Fruit fly (Drosophila melanogaster) S2 (cell line): Measurements from ENCODE around the gene ERR.

Source experiments
- CG8478 ChIP-seq: fragments of >200 bp; optimal IDR thresholded peaks from 2 replicates; lab custom pipeline; 2018
- CTCF ChIP-seq, 2 experiments: fragments of >200 bp; optimal IDR thresholded peaks; 2 replicates each; lab custom pipeline; 2018

Gene ERR

DNA sequence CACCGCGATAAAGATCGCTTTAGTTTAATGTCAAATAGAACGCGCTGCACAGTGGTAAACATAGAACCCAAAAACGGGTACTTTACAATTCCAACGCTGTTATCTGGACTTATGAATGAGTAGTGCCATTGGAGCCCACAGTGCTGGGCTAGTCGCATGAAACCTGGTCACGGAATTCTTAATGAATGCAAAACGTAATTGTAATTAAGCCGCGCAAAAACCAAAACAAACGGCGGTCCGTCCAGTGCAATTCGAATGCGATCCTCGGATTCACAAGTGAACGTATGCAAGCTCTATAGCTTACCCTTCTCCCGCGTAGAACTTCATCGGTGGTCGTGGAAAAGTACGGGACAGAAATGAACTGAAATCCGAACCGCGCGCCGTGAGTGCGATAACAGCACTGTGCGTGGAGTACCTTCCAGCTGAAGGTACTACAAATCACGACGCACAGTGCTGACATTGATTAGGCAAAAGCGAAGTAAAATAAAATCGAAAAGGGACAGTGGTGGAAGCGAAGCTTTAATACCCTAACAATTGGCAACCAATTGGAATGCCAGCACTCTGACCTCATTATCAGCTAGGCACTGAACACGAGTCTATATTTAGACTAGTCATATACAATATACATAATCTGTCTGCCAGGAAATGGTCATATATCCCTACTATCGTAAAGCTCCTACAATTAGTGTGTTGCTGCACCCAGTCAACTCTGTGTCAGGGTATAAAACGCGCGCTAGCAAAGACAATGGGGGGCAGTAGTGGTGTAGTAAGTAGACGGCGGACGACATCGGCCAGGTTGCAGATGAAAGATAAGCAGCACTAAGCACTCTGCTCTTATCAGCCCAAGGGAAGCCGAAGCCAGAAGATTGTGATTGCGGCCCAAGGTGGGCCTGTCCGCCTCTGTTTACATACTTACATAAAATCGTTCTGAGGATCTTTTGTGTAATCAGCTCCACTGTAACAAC lies 926 bp downstream of the ERR start:
- no peak for TF ChIP-seq CG8478 (lab: Kevin White, UChicago)
- no peak for TF ChIP-seq CTCF (optimal IDR thresholded peaks at IDR 0.05; lab: Kevin White, UChicago)

DNA sequence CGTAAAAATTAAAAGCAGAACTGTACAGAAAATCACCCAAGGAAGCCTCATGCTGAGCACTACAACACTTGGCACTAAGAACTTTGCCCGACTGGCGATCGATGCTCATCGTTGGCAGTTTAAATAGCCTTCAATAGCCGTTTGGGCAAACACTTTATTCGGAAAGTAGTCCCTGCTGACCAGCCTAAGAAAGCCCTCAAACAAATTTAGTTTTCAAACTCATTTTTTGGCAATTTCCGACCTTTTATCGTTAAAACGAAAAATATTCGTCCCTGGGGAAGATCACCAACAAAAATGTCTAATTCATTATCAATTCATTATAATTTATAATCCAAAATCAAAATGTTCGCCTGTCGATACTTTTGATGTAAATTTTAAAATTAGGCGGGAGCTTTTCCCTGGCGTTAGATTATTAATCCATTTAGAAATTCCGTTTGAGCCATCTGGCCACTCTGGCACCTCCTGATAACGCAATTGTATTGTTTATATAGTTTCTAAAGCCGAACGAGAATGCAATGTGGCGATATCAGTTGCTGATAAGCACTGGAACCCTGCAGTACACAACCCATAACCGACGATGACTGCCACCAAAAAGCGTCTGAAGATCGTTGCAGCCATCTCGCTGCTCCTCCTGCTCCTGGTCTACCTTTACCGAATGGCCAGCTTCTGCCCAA lies 5.9 kb downstream of the ERR start, which contains the start of the genes mthl7 and Uxs:
TSS of gene mthl7 (minus strand) at position 51 of the 674 bp plus-strand sequence.
TSS of gene Uxs (plus strand) at position 460 of the 674 bp plus-strand sequence.
- TF ChIP-seq CG8478 (lab: Kevin White, UChicago) (no peak), CTCF (optimal IDR thresholded peaks at IDR 0.05; lab: Kevin White, UChicago) (no peak)

DNA sequence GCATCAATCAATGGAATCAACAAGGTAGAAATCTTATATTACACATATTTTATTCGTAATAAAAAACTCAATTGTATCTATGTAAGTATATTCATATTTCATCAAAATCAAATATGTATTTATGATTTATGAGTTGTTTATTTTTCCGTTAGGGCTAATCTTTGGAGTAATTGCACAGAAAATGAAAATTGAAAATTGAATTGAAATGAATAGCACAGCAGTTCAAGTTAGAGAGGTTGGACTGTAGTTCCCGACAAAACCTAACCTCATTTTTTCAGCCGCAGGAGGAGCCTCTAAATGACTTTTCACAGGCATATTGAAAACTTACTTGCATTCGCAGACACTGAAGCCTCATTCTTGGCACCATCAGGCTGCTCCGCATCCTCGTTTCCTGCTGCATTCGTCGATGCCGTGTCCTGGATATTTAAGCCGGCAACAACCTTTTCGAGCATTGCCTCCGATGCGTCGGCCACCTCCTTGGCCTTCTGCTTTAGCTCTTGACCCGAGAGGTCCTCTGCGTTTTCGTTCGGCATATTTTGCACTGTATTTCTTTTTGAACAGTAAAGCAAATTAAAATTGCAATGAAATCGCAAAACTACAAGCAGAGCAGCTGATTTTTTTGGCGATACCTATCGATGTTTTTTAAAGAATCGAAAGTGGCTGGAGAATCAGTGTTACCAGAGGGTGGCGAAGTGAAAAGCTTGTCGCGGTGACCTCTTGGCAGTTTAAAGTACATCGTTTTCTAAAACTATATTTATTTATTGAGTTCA lies 8.5 kb downstream of the ERR start, which contains the start of gene Nmt:
TSS of gene Nmt (minus strand) at position 635 of the 770 bp plus-strand sequence.
- TF ChIP-seq CG8478 (lab: Kevin White, UChicago) (no peak), CTCF (optimal IDR thresholded peaks at IDR 0.05; lab: Kevin White, UChicago) (no peak)

DNA sequence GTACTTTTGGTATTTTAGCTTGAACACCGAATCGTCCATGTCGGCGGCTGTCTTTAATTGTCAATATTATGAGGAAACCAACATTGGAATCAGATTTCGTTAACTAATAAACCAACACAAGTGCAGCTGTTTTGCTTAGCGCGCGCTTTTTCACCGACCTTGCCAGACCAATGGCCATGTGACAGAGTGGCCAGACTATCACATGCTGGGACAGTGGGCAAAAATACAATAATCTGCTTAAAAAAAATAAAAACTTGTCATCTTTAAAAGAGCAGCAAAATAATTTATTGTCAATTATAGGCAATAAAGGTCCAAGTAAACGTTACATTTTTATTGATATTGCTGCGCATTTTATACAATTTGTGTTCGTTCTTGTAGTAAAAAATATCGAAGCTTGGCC lies 10.7 kb downstream of the ERR start, which contains the start of gene RecQ4:
TSS of gene RecQ4 (minus strand) at position 161 of the 400 bp plus-strand sequence.
- TF ChIP-seq CTCF (optimal IDR thresholded peaks at IDR 0.05; lab: Kevin White, UChicago) (no peak), CG8478 (lab: Kevin White, UChicago) (no peak)

DNA sequence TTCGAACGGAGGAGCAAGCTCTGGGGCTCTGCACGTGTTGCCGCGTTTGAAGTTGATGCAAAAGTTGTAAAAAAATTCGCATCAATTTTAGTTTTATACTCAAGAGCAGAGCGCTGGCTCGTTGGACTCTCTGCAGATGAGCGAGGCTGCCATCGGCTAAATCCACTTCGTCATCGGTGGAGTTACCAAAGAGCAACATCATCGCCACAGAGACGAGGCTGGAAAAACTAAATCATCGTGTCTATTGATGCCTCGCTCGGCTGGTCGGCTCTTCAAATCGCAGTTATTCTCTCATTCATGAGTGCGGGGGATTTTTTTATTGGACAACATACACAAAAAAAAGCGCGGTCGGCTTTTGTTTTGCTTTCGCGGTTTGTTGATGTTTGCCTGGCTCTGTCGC lies 21.0 kb downstream of the ERR start, which contains the start of gene CG13675:
TSS of gene CG13675 (minus strand) at position 83 of the 400 bp plus-strand sequence.
- no peak for TF ChIP-seq CTCF (optimal IDR thresholded peaks at IDR 0.05; lab: Kevin White, UChicago)
- no peak for TF ChIP-seq CG8478 (lab: Kevin White, UChicago)

DNA sequence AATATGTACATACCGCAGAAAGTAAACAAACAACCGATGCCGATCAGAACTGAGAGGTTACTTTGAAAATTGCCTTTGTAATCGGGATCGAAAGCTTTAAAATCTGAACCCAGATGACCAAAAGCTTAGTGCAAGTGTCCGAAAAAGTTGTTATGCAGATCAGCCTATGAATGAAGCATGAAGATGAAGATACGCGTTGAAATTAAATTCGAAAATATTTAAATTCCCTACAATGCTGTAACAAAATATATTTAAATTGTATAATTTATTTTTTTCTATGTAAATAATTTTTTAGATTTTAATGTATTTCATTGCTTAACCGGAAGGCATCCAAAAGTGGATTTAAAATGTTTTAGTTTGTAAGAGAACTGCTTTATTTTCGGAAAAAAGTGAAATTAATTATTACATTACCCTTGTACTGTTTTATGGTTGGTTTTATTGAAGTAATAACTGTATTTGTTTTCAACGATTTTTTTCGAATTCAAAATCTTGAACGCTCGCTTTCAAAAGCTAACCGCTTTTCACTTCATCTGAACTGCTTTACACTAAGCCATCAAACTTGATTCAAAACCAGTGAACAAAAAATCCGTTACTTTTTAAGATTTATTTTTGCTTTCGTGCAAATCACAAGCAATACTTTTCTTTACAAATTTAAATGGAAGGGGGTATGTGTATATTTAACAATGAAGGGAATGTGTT lies 26.6 kb downstream of the ERR start, which contains the start of gene CG43886:
TSS of gene CG43886 (minus strand) at position 51 of the 699 bp plus-strand sequence.
- TF ChIP-seq CTCF (optimal IDR thresholded peaks at IDR 0.05; lab: Kevin White, UChicago) (no peak), CG8478 (lab: Kevin White, UChicago) (no peak)

DNA sequence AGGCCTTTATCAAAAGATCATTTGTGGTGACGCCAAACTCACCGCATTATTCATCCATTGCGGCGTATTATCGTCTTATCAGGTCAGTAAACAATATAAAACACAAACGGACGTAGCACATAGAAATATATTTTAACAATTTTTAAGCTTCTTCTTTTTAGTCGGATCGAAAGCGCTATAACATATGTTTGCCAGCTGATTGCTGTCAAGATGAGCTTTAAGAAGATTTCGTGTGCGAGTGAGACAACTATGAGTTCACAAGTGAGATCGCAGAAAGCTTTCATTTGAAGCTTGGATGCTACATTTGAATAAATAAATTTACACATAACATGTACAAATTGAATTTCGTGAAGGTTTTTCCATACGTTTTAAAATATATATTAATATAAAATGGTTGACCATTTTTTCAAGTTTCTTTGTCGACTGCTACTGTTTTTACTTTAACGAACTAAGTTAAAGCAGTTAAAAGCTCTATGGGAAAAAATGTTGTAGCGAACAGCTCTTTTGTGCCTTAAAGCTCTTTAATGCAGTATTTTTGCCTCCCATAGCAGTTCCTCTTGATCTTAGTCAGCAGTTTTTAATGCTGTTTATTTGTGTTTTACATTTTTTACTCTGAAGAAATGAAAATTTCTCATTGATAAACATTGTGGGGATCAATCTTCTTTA lies 27.6 kb downstream of the ERR start, which contains the start of gene CG42445:
TSS of gene CG42445 (minus strand) at position 186 of the 666 bp plus-strand sequence.
- TF ChIP-seq CG8478 (lab: Kevin White, UChicago): no peak
- no peak for TF ChIP-seq CTCF (optimal IDR thresholded peaks at IDR 0.05; lab: Kevin White, UChicago)

DNA sequence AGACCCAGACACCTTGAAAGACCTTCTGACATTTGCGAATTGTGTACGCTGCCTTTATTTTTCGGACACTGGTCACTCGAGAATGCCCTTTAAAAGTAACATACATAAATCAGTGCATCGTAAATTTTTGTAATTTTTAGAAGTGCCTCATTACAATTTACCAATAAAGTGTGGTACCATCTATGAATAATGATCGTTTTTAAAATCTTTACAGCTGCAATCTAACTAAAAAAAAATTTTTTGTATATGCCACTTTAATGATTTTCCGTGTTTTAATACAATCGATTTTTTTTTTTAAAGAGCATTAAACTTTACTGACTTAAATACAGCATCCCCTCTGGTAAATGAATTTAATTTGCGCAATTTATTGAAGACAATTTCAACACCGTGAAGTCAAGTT lies 29.4 kb downstream of the ERR start:
- TF ChIP-seq CG8478 (lab: Kevin White, UChicago): no peak
- TF ChIP-seq CTCF (optimal IDR thresholded peaks at IDR 0.05; lab: Kevin White, UChicago): no peak

DNA sequence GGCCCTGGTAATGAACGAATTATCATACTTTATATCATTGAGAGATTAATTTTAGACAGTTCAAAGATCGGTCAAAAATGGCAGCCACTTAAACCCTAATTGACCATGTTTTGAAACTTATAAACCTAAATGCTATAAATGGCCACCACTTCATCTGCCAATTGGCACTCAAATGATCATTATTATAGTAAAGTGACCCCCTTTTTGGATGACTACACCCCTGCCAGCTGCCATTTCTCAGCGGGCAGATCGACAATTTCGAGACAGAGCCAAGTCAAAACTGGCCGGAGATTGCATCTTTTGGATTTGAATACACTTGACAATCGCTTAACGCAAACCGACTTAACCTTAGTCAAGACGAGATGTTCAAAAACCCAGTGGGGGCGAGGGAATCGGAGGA lies 30.3 kb downstream of the ERR start:
- TF ChIP-seq CG8478 (lab: Kevin White, UChicago) (no peak), CTCF (optimal IDR thresholded peaks at IDR 0.05; lab: Kevin White, UChicago) (no peak)

DNA sequence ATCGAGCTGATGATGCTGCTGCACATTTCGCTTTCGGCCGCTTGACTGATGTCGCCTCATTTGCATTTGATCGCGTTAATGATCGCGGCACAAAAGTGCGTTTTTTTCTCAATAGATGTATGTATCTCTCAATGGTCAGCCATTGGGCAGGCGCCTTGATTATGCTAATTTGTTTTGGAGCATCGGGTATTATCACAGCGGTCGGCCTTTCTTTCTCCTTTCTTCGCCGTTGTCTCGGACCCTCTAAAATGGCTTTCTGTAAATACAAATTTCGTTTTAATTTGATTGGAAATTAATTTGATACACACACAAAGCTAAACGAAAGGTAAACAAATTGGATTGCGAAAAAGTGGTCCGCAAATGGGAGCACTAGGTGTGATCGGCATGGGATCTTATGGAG lies 31.1 kb downstream of the ERR start:
- no peak for TF ChIP-seq CG8478 (lab: Kevin White, UChicago)

DNA sequence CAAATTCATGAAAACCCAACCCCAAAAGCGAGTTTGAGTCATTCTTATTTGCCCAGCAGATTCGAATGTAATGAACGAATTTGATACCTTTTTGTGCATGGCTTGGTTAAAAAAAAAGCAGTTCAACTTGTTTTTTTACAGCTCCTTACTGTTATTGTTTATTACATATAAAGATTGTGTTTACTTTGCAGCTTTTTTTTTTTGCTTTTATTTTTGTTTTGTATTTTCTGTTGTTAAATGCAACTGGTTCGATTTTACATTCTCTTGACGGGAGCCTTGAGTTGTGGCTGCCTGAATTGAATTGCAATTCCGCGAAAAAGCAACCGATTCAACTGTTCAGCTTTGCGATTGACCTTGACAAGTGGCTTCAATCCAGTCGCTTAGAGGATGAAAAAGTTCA lies 31.9 kb downstream of the ERR start:
- TF ChIP-seq CG8478 (lab: Kevin White, UChicago): no peak
- TF ChIP-seq CTCF (optimal IDR thresholded peaks at IDR 0.05; lab: Kevin White, UChicago): no peak

DNA sequence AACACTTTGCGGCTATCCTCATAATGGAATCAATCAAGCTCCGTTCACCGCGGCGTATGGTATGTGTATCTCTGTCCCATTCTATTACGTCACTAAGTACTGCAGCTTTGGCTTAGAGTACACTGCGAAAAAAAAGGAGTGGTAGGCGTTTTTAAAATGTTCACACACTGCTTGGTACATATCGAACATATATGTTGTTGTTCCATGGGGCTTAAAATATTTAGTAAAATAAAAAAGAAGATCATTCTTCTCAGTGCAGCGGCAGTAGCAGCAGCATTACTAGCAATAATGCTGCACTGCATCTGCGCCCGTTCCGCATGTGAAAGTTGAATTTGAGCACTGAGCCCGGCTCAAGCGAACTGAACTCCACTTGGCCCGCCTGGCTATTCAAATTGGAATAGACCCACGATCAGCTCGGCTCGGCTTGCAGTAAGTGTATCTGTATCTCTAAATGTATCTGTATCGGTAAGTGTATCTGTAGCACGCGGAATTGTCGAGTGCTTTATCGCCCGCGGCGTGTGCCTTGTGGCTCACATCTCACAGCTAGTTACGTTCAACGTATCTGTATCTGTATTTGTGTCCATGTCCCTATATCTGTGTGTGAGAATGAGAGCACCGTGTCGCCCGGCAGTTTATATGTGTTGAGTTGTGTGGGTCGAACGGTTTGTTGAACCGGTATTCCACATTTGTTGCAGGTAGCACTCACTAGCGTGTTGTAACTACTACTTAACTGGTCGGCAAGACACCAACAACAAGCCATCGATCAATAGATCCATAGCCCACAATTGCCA lies 33.1 kb downstream of the ERR start:
- no peak for TF ChIP-seq CTCF (optimal IDR thresholded peaks at IDR 0.05; lab: Kevin White, UChicago)
- no peak for TF ChIP-seq CG8478 (lab: Kevin White, UChicago)
